Worm (Caenorhabditis elegans) whole organism, L4/young adult: Measurements from ENCODE around the gene sup-1.

Experiments
- W03F9.2 ChIP-seq: fragments of 150-350 bp; optimal IDR thresholded peaks from 2 replicates; lab custom pipeline; 2014; ENCODE audit warnings: missing biosample characterization, missing genetic modification characterization
- him-1 ChIP-seq: sonication (generic microtip); optimal IDR thresholded peaks from 2 replicates; lab custom pipeline; 2016; ENCODE audit warnings: missing genotype, missing genetic modification reagents, missing genetic modification characterization, missing compliant biosample characterization

- TF ChIP-seq him-1 (tag; lab: Kevin White, UChicago) (no peak), W03F9.2 (tag; lab: Kevin White, UChicago) (no peak)
Measured at ce11 chrIII:11718548-11718947, 18.9 kb downstream of the sup-1 start, which contains the start of gene Y41C4A.9.
